Worm (Caenorhabditis elegans): ENCODE data around the gene H20E11.2.

- TF ChIP-seq daf-12 (tag; optimal IDR thresholded peaks at IDR 0.05) (no peak), mxl-2 (GFP tag; conservative IDR thresholded peaks at IDR 0.05) (no peak), nhr-6 (tag; optimal IDR thresholded peaks at IDR 0.05) (no peak), unc-39 (tag; optimal IDR thresholded peaks at IDR 0.05) (no peak), unc-62 (GFP tag; optimal IDR thresholded peaks at IDR 0.05 in 1 of 2) (no peak), unc-62 (tag; optimal IDR thresholded peaks at IDR 0.05) (no peak), lin-15B (tag; optimal IDR thresholded peaks at IDR 0.05) (no peak), pha-4 (GFP tag; IDR thresholded peaks at IDR 0.05) (peak; percentile 54; the same call in 1 of the 2 replicates), pha-4 (tag; optimal IDR thresholded peaks at IDR 0.05) (no peak), lsy-2 (tag; optimal IDR thresholded peaks at IDR 0.05) (peak in 1 of 2 experiments; percentile 48)
Measured at ce11 chrIV:6792380-6793309, 34.9 kb upstream of the H20E11.2 start.
